Worm (Caenorhabditis elegans) whole organism, mixed stage, embryonic: Measurements from ENCODE around the gene lys-1.

Experiments used
- ceh-83 ChIP-seq: fragments of 200-800 bp; sonication (Bioruptor generic); optimal IDR thresholded peaks from 2 replicates; lab custom pipeline; 2018; ENCODE audit warnings: mild to moderate bottlenecking, missing genetic modification characterization, missing compliant biosample characterization
- ces-1 ChIP-seq: fragments of 150-350 bp; optimal IDR thresholded peaks from 2 replicates; lab custom pipeline; 2014; ENCODE audit warnings: missing biosample characterization, missing genetic modification reagents, missing genetic modification characterization
- elt-3 ChIP-seq: fragments of 150-350 bp; optimal IDR thresholded peaks from 2 replicates; lab custom pipeline; 2014; ENCODE audit warnings: missing biosample characterization, missing genetic modification characterization
- lin-13 ChIP-seq: fragments of 150-350 bp; optimal IDR thresholded peaks from 2 replicates; lab custom pipeline; 2014; ENCODE audit warnings: missing biosample characterization, missing genetic modification characterization
- lsy-2 ChIP-seq: fragments of 150-350 bp; optimal IDR thresholded peaks from 2 replicates; lab custom pipeline; 2014; ENCODE audit warnings: missing biosample characterization, missing genetic modification characterization
- mab-5 ChIP-seq: fragments of 150-350 bp; optimal IDR thresholded peaks from 2 replicates; lab custom pipeline; 2014; ENCODE audit warnings: missing biosample characterization, missing genetic modification characterization
- pha-4 ChIP-seq: fragments of 150-350 bp; optimal IDR thresholded peaks from 2 replicates; lab custom pipeline; 2018; ENCODE audit warnings: missing biosample characterization, missing genetic modification reagents, missing genetic modification characterization
- tbx-8 ChIP-seq: fragments of 200-800 bp; sonication (Bioruptor generic); optimal IDR thresholded peaks from 2 replicates; lab custom pipeline; 2018; ENCODE audit warnings: mild to moderate bottlenecking, missing genetic modification characterization, moderate library complexity, missing compliant biosample characterization
- unc-62 ChIP-seq: fragments of 150-350 bp; optimal IDR thresholded peaks from 2 replicates; lab custom pipeline; 2014; ENCODE audit warnings: missing biosample characterization, missing genetic modification reagents, missing genetic modification characterization

- TF ChIP-seq lin-13 (tag; lab: Kevin White, UChicago) (no peak), lsy-2 (no peak), elt-3 (no peak), tbx-8 (GFP tag; lab: Kevin White, UChicago) (no peak), mab-5 (no peak), unc-62 (GFP tag; lab: Kevin White, UChicago) (no peak), ces-1 (GFP tag; lab: Kevin White, UChicago) (no peak), pha-4 (tag; lab: Kevin White, UChicago) (no peak), ceh-83 (GFP tag; lab: Kevin White, UChicago) (no peak)
Measured at ce11 chrV:10237959-10238444, 39.7 kb upstream of the lys-1 start.
